Fruit fly (Drosophila melanogaster) whole organism, adult: Measurements from ENCODE around the gene Svil.

Experiments
- CG11617 ChIP-seq: fragments of 200-800 bp; sonication (Bioruptor generic); optimal IDR thresholded peaks from 2 replicates; lab custom pipeline; 2017; ENCODE audit warnings: mild to moderate bottlenecking, missing biosample characterization, missing genetic modification reagents, missing genetic modification characterization
- CG12768 ChIP-seq: fragments of 200-800 bp; sonication (Bioruptor generic); optimal IDR thresholded peaks from 2 replicates; lab custom pipeline; 2017; ENCODE audit warnings: missing biosample characterization, missing genetic modification characterization, mild to moderate bottlenecking, moderate library complexity, missing genetic modification reagents
- CG14711 ChIP-seq: fragments of 200-800 bp; sonication (Bioruptor generic); optimal IDR thresholded peaks from 2 replicates; lab custom pipeline; 2018; ENCODE audit warnings: missing biosample characterization, mild to moderate bottlenecking, missing genetic modification characterization, moderate library complexity
- CG1620 ChIP-seq: fragments of 200-800 bp; sonication (Bioruptor generic); optimal IDR thresholded peaks from 2 replicates; lab custom pipeline; 2016; ENCODE audit warnings: missing biosample characterization, missing genetic modification characterization
- CG33017 ChIP-seq: fragments of 200-800 bp; sonication (Bioruptor generic); optimal IDR thresholded peaks from 2 replicates; lab custom pipeline; 2018; ENCODE audit warnings: missing biosample characterization, mild to moderate bottlenecking, missing genetic modification characterization, moderate library complexity
- CG5204 ChIP-seq: fragments of 200-800 bp; sonication (Bioruptor generic); optimal IDR thresholded peaks from 2 replicates; lab custom pipeline; 2016; ENCODE audit warnings: missing biosample characterization, missing genetic modification characterization
- CG7045 ChIP-seq: fragments of 200-800 bp; sonication (Bioruptor generic); optimal IDR thresholded peaks from 2 replicates; lab custom pipeline; 2017; ENCODE audit warnings: missing biosample characterization, mild to moderate bottlenecking, missing genetic modification characterization
- CG7101 ChIP-seq: fragments of 200-800 bp; sonication (Bioruptor generic); optimal IDR thresholded peaks from 2 replicates; lab custom pipeline; 2018; ENCODE audit warnings: missing biosample characterization, mild to moderate bottlenecking, missing genetic modification characterization, moderate library complexity
- Clk ChIP-seq: fragments of 200-800 bp; sonication (Bioruptor generic); optimal IDR thresholded peaks from 2 replicates; lab custom pipeline; 2017; ENCODE audit warnings: missing biosample characterization, missing genetic modification characterization
- Crg-1 ChIP-seq: fragments of 200-800 bp; sonication (Bioruptor generic); optimal IDR thresholded peaks from 2 replicates; lab custom pipeline; 2016; ENCODE audit warnings: missing biosample characterization, missing genetic modification characterization
- Hr96 ChIP-seq: fragments of 200-800 bp; sonication (Bioruptor generic); optimal IDR thresholded peaks from 2 replicates; lab custom pipeline; 2016; ENCODE audit warnings: missing biosample characterization, missing genetic modification characterization
- Mnt ChIP-seq: fragments of 200-800 bp; sonication (Bioruptor generic); optimal IDR thresholded peaks from 2 replicates; lab custom pipeline; 2016; ENCODE audit warnings: missing biosample characterization, mild to moderate bottlenecking, missing genetic modification characterization
- bab1 ChIP-seq: fragments of 200-800 bp; sonication (Bioruptor generic); optimal IDR thresholded peaks from 3 replicates; lab custom pipeline; 2019; ENCODE audit warnings: missing biosample characterization, mild to moderate bottlenecking, missing genetic modification characterization, moderate library complexity
- cic ChIP-seq: fragments of 200-800 bp; sonication (Bioruptor generic); optimal IDR thresholded peaks from 2 replicates; lab custom pipeline; 2017; ENCODE audit warnings: missing biosample characterization, mild to moderate bottlenecking, missing genetic modification characterization, moderate library complexity
- cnc ChIP-seq, 2 experiments: fragments of >200 bp; optimal IDR thresholded peaks; 2 replicates each; lab custom pipeline; 2017
- kay ChIP-seq: fragments of 200-800 bp; sonication (Bioruptor generic); peaks from one replicate; lab custom pipeline; 2016; ENCODE audit warnings: missing biosample characterization, missing genetic modification characterization, borderline replicate concordance
- ovo ChIP-seq: fragments of 200-800 bp; sonication (Bioruptor generic); optimal IDR thresholded peaks from 2 replicates; lab custom pipeline; 2016; ENCODE audit warnings: missing biosample characterization, missing genetic modification characterization
- pad ChIP-seq: fragments of 200-800 bp; sonication (Bioruptor generic); optimal IDR thresholded peaks from 3 replicates; lab custom pipeline; 2017; ENCODE audit warnings: missing biosample characterization, missing genetic modification characterization, mild to moderate bottlenecking, moderate library complexity, missing genetic modification reagents
- tj ChIP-seq: fragments of 200-800 bp; sonication (Bioruptor generic); optimal IDR thresholded peaks from 3 replicates; lab custom pipeline; 2017; ENCODE audit warnings: missing biosample characterization, mild to moderate bottlenecking, missing genetic modification characterization, moderate library complexity
- toe ChIP-seq: fragments of 200-800 bp; sonication (Bioruptor generic); optimal IDR thresholded peaks from 2 replicates; lab custom pipeline; 2016; ENCODE audit warnings: missing biosample characterization, missing genetic modification characterization

The Svil gene

DNA sequence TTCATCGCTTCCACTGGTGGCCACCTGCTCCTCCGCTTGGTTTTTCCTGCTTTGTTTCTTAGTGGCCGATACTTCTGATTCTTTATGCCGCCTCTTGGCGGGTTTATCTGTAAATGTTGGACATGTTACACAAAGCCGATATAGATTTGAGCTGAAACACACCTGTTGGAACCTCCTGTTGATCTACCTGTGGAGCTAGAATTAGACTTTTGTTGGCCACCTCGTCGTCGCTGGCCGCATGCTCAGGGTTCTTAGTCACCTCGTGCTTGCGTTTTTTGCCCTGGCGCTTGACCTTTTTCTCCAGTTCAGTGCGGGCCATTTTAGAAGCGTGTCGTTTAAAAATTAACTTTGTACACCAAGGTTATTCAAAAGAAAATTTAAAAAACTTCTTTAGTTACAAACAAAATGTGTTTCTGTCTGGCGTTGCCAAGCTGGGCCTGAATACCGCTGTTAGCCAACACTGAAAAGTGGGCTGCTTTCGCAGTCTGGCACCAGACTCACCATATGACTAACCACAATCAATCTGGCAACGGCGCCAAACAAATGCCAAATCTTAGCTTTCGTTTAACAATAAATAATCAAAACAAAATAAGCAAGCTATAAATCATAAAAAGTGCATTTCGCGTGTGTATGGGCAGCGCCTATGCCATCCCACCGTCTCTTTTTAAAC, at the start of gene Svil, which contains the start of gene CG15877:
Svil (plus strand) TSS at position 542 of the 670 bp plus-strand sequence.
CG15877 (minus strand) TSS at position 443 of the 670 bp plus-strand sequence.
- TF ChIP-seq CG7101 (tag; lab: Kevin White, UChicago) (peak; percentile 4), bab1 (GFP tag; lab: Kevin White, UChicago) (peak; percentile 42), CG5204 (GFP tag; lab: Kevin White, UChicago) (no peak), Clk (GFP tag; lab: Kevin White, UChicago) (no peak), Hr96 (GFP tag; lab: Kevin White, UChicago) (no peak), toe (GFP tag; lab: Kevin White, UChicago) (no peak), CG7045 (GFP tag; lab: Kevin White, UChicago) (no peak), cic (no peak), kay (GFP tag; lab: Kevin White, UChicago) (peak; percentile 92), tj (GFP tag; lab: Kevin White, UChicago) (no peak), CG1620 (peak; percentile 6), Mnt (GFP tag; lab: Kevin White, UChicago) (peak; percentile 48), CG33017 (tag; lab: Kevin White, UChicago) (no peak), CG11617 (GFP tag; lab: Kevin White, UChicago) (no peak), CG14711 (tag; lab: Kevin White, UChicago) (no peak), ovo (GFP tag; lab: Kevin White, UChicago) (no peak), cnc (optimal IDR thresholded peaks at IDR 0.05; lab: Kevin White, UChicago) (no peak), pad (GFP tag; lab: Kevin White, UChicago) (peak; percentile 27), Crg-1 (no peak), CG12768 (GFP tag; lab: Kevin White, UChicago) (no peak)

DNA sequence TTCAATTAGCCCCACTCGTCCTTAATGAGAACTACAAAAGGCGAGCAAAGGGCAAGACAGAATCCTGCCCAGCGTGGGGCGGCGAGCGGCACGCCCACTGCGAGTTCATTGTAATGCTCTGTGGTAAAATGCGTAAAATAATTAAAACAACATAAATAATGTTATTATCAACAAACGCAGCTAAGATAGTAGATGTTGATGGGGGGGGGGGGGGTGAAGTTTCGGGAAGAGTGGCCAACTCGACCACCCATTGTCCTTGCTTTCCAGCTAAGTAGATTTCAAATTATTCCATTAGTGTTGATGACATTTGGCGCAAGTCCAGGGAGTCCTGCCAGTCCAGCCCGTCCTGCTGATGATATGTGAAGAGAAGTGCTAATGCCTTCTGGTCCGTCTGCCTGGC, 48.7 kb upstream of the Svil start:
- no peak for TF ChIP-seq CG7045 (GFP tag; lab: Kevin White, UChicago)
- TF ChIP-seq CG5204 (GFP tag; lab: Kevin White, UChicago): no peak
- no peak for TF ChIP-seq CG12768 (GFP tag; lab: Kevin White, UChicago)
- no peak for TF ChIP-seq tj (GFP tag; lab: Kevin White, UChicago)
- no peak for TF ChIP-seq cnc (optimal IDR thresholded peaks at IDR 0.05; lab: Kevin White, UChicago)
- TF ChIP-seq toe (GFP tag; lab: Kevin White, UChicago): no peak
- TF ChIP-seq ovo (GFP tag; lab: Kevin White, UChicago): no peak
- no peak for TF ChIP-seq CG11617 (GFP tag; lab: Kevin White, UChicago)
- no peak for TF ChIP-seq CG14711 (tag; lab: Kevin White, UChicago)
- TF ChIP-seq Crg-1: no peak
- TF ChIP-seq bab1 (GFP tag; lab: Kevin White, UChicago): no peak
- no peak for TF ChIP-seq Mnt (GFP tag; lab: Kevin White, UChicago)
- no peak for TF ChIP-seq CG1620

DNA sequence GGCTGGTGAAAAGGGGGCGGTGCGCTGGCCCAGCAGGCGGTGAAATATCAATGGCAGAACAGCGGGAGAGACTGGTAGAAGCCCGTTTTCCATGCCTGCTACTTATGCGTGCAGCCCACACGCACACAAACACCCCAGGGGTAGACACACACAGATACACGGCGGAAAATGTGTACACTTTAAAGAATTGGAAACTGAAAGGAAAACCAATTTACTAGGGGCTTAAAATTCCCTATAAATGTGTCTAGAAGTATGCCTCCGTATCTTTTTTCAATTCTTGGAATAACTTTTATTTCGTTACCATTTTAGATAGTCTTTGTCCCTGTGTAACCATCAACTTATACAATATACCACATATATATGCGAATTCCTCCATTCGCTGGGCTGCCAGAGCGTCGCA, 45.2 kb upstream of the Svil start:
- TF ChIP-seq kay (GFP tag; lab: Kevin White, UChicago): no peak
- no peak for TF ChIP-seq tj (GFP tag; lab: Kevin White, UChicago)
- no peak for TF ChIP-seq CG7101 (tag; lab: Kevin White, UChicago)
- TF ChIP-seq bab1 (GFP tag; lab: Kevin White, UChicago): no peak
- TF ChIP-seq Clk (GFP tag; lab: Kevin White, UChicago): no peak
- no peak for TF ChIP-seq CG7045 (GFP tag; lab: Kevin White, UChicago)
- TF ChIP-seq cic: no peak
- no peak for TF ChIP-seq pad (GFP tag; lab: Kevin White, UChicago)
- TF ChIP-seq CG12768 (GFP tag; lab: Kevin White, UChicago): no peak
- no peak for TF ChIP-seq cnc (optimal IDR thresholded peaks at IDR 0.05; lab: Kevin White, UChicago)
- TF ChIP-seq Crg-1: no peak

DNA sequence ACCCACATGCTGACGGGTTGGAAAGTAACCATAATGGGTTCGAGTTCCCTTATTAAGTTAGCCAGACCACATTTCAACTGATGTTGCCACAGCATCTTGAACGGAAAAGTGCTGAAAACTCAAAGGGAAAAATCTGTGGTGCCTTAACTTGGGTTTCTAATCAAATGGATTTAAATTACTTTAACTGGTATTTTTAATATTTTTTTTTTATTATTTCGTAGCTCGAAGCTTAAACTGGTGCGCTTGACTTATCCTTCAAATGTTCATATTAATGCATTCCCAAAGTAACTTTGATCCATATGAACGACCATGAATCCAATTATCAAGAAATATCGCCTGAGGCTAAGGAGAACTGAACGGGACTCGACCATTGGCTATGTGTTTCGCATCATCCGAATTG, 17.2 kb upstream of the Svil start, which contains the start of gene CG13801:
CG13801 (plus strand) TSS at position 301 of the 400 bp plus-strand sequence.
- TF ChIP-seq CG7045 (GFP tag; lab: Kevin White, UChicago) (no peak), cic (no peak), Mnt (GFP tag; lab: Kevin White, UChicago) (no peak), kay (GFP tag; lab: Kevin White, UChicago) (no peak), CG5204 (GFP tag; lab: Kevin White, UChicago) (no peak), tj (GFP tag; lab: Kevin White, UChicago) (no peak), toe (GFP tag; lab: Kevin White, UChicago) (no peak)

DNA sequence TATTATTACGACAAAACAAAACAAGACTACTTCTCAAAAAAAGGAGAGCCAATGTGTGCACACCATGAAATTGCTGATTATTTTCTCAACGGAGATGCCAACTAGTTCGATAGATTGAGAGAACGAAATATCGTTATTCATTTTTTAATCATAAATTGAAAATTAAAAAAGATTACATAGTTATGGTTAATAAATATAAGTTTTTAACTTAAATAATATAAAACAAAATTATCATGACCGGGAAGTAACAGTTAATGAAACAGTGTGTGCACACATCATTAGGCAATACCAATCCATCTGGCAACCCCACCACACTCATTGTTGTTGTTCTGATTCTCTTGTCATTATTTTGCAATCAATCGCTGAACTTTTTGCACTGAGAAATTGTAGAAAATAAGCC, 5.6 kb upstream of the Svil start, which contains the start of the genes CG1317 and CG8993:
CG1317 (minus strand) TSS at position 58 of the 400 bp plus-strand sequence.
CG8993 (plus strand) TSS at position 318 of the 400 bp plus-strand sequence.
- TF ChIP-seq CG1620 (peak; percentile 43), CG11617 (GFP tag; lab: Kevin White, UChicago) (peak; percentile 44), CG7045 (GFP tag; lab: Kevin White, UChicago) (peak; percentile 44), CG14711 (tag; lab: Kevin White, UChicago) (peak; percentile 52), ovo (GFP tag; lab: Kevin White, UChicago) (peak; percentile 62), toe (GFP tag; lab: Kevin White, UChicago) (peak; percentile 30), bab1 (GFP tag; lab: Kevin White, UChicago) (peak; percentile 84), Mnt (GFP tag; lab: Kevin White, UChicago) (peak; percentile 38), Hr96 (GFP tag; lab: Kevin White, UChicago) (no peak), pad (GFP tag; lab: Kevin White, UChicago) (peak; percentile 22), tj (GFP tag; lab: Kevin White, UChicago) (peak; percentile 29), CG7101 (tag; lab: Kevin White, UChicago) (peak; percentile 59), cnc (optimal IDR thresholded peaks at IDR 0.05; lab: Kevin White, UChicago) (no peak), kay (GFP tag; lab: Kevin White, UChicago) (peak; percentile 55), CG5204 (GFP tag; lab: Kevin White, UChicago) (no peak), Crg-1 (no peak), Clk (GFP tag; lab: Kevin White, UChicago) (no peak)
